Fruit fly (Drosophila melanogaster) whole organism, adult: ENCODE data around the gene CG7115.

Experiments
- CG33017 ChIP-seq: fragments of 200-800 bp; sonication (Bioruptor generic); optimal IDR thresholded peaks from 2 replicates; lab custom pipeline; 2018; ENCODE audit warnings: missing biosample characterization, mild to moderate bottlenecking, missing genetic modification characterization, moderate library complexity
- CG5204 ChIP-seq: fragments of 200-800 bp; sonication (Bioruptor generic); optimal IDR thresholded peaks from 2 replicates; lab custom pipeline; 2016; ENCODE audit warnings: missing biosample characterization, missing genetic modification characterization
- CG7045 ChIP-seq: fragments of 200-800 bp; sonication (Bioruptor generic); optimal IDR thresholded peaks from 2 replicates; lab custom pipeline; 2017; ENCODE audit warnings: missing biosample characterization, mild to moderate bottlenecking, missing genetic modification characterization
- CG7101 ChIP-seq: fragments of 200-800 bp; sonication (Bioruptor generic); optimal IDR thresholded peaks from 2 replicates; lab custom pipeline; 2018; ENCODE audit warnings: missing biosample characterization, mild to moderate bottlenecking, missing genetic modification characterization, moderate library complexity
- Clk ChIP-seq: fragments of 200-800 bp; sonication (Bioruptor generic); optimal IDR thresholded peaks from 2 replicates; lab custom pipeline; 2017; ENCODE audit warnings: missing biosample characterization, missing genetic modification characterization
- Crg-1 ChIP-seq: fragments of 200-800 bp; sonication (Bioruptor generic); optimal IDR thresholded peaks from 2 replicates; lab custom pipeline; 2016; ENCODE audit warnings: missing biosample characterization, missing genetic modification characterization
- Hr96 ChIP-seq: fragments of 200-800 bp; sonication (Bioruptor generic); optimal IDR thresholded peaks from 2 replicates; lab custom pipeline; 2016; ENCODE audit warnings: missing biosample characterization, missing genetic modification characterization
- Mnt ChIP-seq: fragments of 200-800 bp; sonication (Bioruptor generic); optimal IDR thresholded peaks from 2 replicates; lab custom pipeline; 2016; ENCODE audit warnings: missing biosample characterization, mild to moderate bottlenecking, missing genetic modification characterization
- cnc ChIP-seq, 2 experiments: fragments of >200 bp; optimal IDR thresholded peaks; 2 replicates each; lab custom pipeline; 2017
- ovo ChIP-seq: fragments of 200-800 bp; sonication (Bioruptor generic); optimal IDR thresholded peaks from 2 replicates; lab custom pipeline; 2016; ENCODE audit warnings: missing biosample characterization, missing genetic modification characterization
- pad ChIP-seq: fragments of 200-800 bp; sonication (Bioruptor generic); optimal IDR thresholded peaks from 3 replicates; lab custom pipeline; 2017; ENCODE audit warnings: missing biosample characterization, missing genetic modification characterization, mild to moderate bottlenecking, moderate library complexity, missing genetic modification reagents

The CG7115 gene

dm6 chr2L:7871821-7872524 lies 51.0 kb downstream of the CG7115 start:
- TF ChIP-seq Hr96 (no peak), CG5204 (GFP tag; lab: Kevin White, UChicago) (peak; percentile 5)

dm6 chr2L:7872680-7873079 lies 51.7 kb downstream of the CG7115 start:
- TF ChIP-seq cnc (optimal IDR thresholded peaks at IDR 0.05; lab: Kevin White, UChicago) = no peak
- no peak for TF ChIP-seq ovo (GFP tag; lab: Kevin White, UChicago)
- TF ChIP-seq Crg-1 (GFP tag; lab: Kevin White, UChicago) = no peak
- no peak for TF ChIP-seq Clk
- no peak for TF ChIP-seq CG5204 (GFP tag; lab: Kevin White, UChicago)
- no peak for TF ChIP-seq pad (GFP tag; lab: Kevin White, UChicago)
- TF ChIP-seq CG7045 = no peak
- TF ChIP-seq Mnt (GFP tag; lab: Kevin White, UChicago) = no peak
- no peak for TF ChIP-seq CG33017 (tag; lab: Kevin White, UChicago)
- TF ChIP-seq CG7101 = no peak
